Fruit fly (Drosophila melanogaster) whole organism: Measurements from ENCODE around the gene ND-MNLL.

Experiments used
- CG8478 ChIP-seq: fragments of >200 bp; optimal IDR thresholded peaks from 2 replicates; lab custom pipeline; 2018; ENCODE audit warnings: inconsistent platforms
- Dll ChIP-seq: fragments of >200 bp; optimal IDR thresholded peaks from 2 replicates; lab custom pipeline; 2017
- EcR ChIP-seq, 2 experiments: fragments of >200 bp; optimal IDR thresholded peaks; 2 replicates each; lab custom pipeline; 2017; ENCODE audit warnings: missing biosample characterization in 2 of 2, missing genetic modification characterization in 2 of 2, missing genetic modification reagents in 2 of 2
- pan ChIP-seq: fragments of >200 bp; optimal IDR thresholded peaks from 2 replicates; lab custom pipeline; 2017
- psq ChIP-seq: fragments of >200 bp; optimal IDR thresholded peaks from 2 replicates; lab custom pipeline; 2017
- usp ChIP-seq: fragments of >200 bp; optimal IDR thresholded peaks from 2 replicates; lab custom pipeline; 2017; ENCODE audit warnings: missing biosample characterization, missing genetic modification characterization, mixed read lengths

The ND-MNLL gene

dm6 chrX:7884360-7884759 is 9.2 kb downstream of the ND-MNLL start, which contains the start of gene Ir7g:
Gene Ir7g (plus strand): TSS chrX:7884660.
- TF ChIP-seq CG8478 (lab: Kevin White, UChicago) = no peak
- TF ChIP-seq usp (GFP tag; lab: Kevin White, UChicago) = no peak
- TF ChIP-seq psq (lab: Kevin White, UChicago) = no peak
- no peak for TF ChIP-seq pan
- TF ChIP-seq EcR (GFP tag; optimal IDR thresholded peaks at IDR 0.05; lab: Kevin White, UChicago) = no peak
- no peak for TF ChIP-seq Dll (lab: Kevin White, UChicago)

dm6 chrX:7883926-7884325 is 9.7 kb downstream of the ND-MNLL start, which contains the start of gene Ir7f:
Gene Ir7f (minus strand): TSS chrX:7884026.
- TF ChIP-seq CG8478 (lab: Kevin White, UChicago) (no peak), pan (no peak), psq (lab: Kevin White, UChicago) (no peak), usp (GFP tag; lab: Kevin White, UChicago) (no peak)

dm6 chrX:7881579-7881978 is 12.0 kb downstream of the ND-MNLL start, which contains the start of gene Ir7e:
Gene Ir7e (minus strand): TSS chrX:7881679.
- TF ChIP-seq Dll (lab: Kevin White, UChicago) (no peak), psq (lab: Kevin White, UChicago) (no peak), usp (GFP tag; lab: Kevin White, UChicago) (no peak), CG8478 (lab: Kevin White, UChicago) (no peak), EcR (GFP tag; optimal IDR thresholded peaks at IDR 0.05; lab: Kevin White, UChicago) (no peak), pan (no peak)

dm6 chrX:7878736-7879135 is 14.9 kb downstream of the ND-MNLL start, which contains the start of gene Ir7d:
Gene Ir7d (minus strand): TSS chrX:7878836.
- TF ChIP-seq Dll (lab: Kevin White, UChicago) = no peak
- TF ChIP-seq EcR (GFP tag; optimal IDR thresholded peaks at IDR 0.05; lab: Kevin White, UChicago) = no peak
- TF ChIP-seq usp (GFP tag; lab: Kevin White, UChicago) = no peak
- TF ChIP-seq psq (lab: Kevin White, UChicago) = no peak
- no peak for TF ChIP-seq pan
- no peak for TF ChIP-seq CG8478 (lab: Kevin White, UChicago)

- TF ChIP-seq CG8478 (lab: Kevin White, UChicago) (no peak), psq (lab: Kevin White, UChicago) (no peak), pan (no peak), usp (GFP tag; lab: Kevin White, UChicago) (no peak), Dll (lab: Kevin White, UChicago) (no peak), EcR (GFP tag; optimal IDR thresholded peaks at IDR 0.05; lab: Kevin White, UChicago) (no peak)
Measured at dm6 chrX:7874094-7874493, 19.5 kb downstream of the ND-MNLL start, which contains the start of gene Ir7c. Gene Ir7c (plus strand): TSS chrX:7874394.

dm6 chrX:7873172-7873930 is 20.2 kb downstream of the ND-MNLL start, which contains the start of gene dec:
Gene dec (minus strand): TSS chrX:7873222.
- TF ChIP-seq psq (lab: Kevin White, UChicago) = no peak

dm6 chrX:7866868-7867267 is 26.7 kb downstream of the ND-MNLL start, which contains the start of gene Ir7b:
Gene Ir7b (minus strand): TSS chrX:7866968.
- TF ChIP-seq CG8478 (lab: Kevin White, UChicago) = no peak
- TF ChIP-seq EcR (GFP tag; optimal IDR thresholded peaks at IDR 0.05; lab: Kevin White, UChicago) = no peak
- no peak for TF ChIP-seq psq (lab: Kevin White, UChicago)
- no peak for TF ChIP-seq usp (GFP tag; lab: Kevin White, UChicago)
- no peak for TF ChIP-seq Dll (lab: Kevin White, UChicago)
- no peak for TF ChIP-seq pan

- TF ChIP-seq CG8478 (lab: Kevin White, UChicago) = no peak
- TF ChIP-seq psq (lab: Kevin White, UChicago) = no peak
- no peak for TF ChIP-seq Dll (lab: Kevin White, UChicago)
- TF ChIP-seq pan = no peak
- TF ChIP-seq usp (GFP tag; lab: Kevin White, UChicago) = no peak
- TF ChIP-seq EcR (GFP tag; optimal IDR thresholded peaks at IDR 0.05; lab: Kevin White, UChicago) = no peak
Measured at dm6 chrX:7857873-7858272, 35.7 kb downstream of the ND-MNLL start, which contains the start of gene CG1409. Gene CG1409 (plus strand): TSS chrX:7858173.

- no peak for TF ChIP-seq CG8478 (lab: Kevin White, UChicago)
- TF ChIP-seq psq (lab: Kevin White, UChicago) = no peak
- no peak for TF ChIP-seq Dll (lab: Kevin White, UChicago)
- no peak for TF ChIP-seq pan
- TF ChIP-seq EcR (GFP tag; optimal IDR thresholded peaks at IDR 0.05; lab: Kevin White, UChicago) = no peak
- no peak for TF ChIP-seq usp (GFP tag; lab: Kevin White, UChicago)
Measured at dm6 chrX:7854144-7854543, 39.5 kb downstream of the ND-MNLL start, which contains the start of gene CG10920. Gene CG10920 (minus strand): TSS chrX:7854244.
